Fruit fly (Drosophila melanogaster) whole organism, embryonic: ENCODE results near the gene Ptpmeg2.

Source experiments
- Aef1 ChIP-seq: fragments of 200-800 bp; sonication (Bioruptor generic); IDR thresholded peaks from 3 replicates; pipeline ENCODE4 v1.3.6; 2022; ENCODE audit warnings: missing biosample characterization, missing genetic modification characterization
- BEAF-32 ChIP-seq: fragments of 200-800 bp; sonication (Bioruptor generic); optimal IDR thresholded peaks from 3 replicates; lab custom pipeline; 2017; ENCODE audit warnings: missing biosample characterization, missing genetic modification characterization, mild to moderate bottlenecking, moderate library complexity, missing genetic modification reagents
- Bgb ChIP-seq: fragments of 200-800 bp; sonication (Bioruptor generic); IDR thresholded peaks from 2 replicates; pipeline ENCODE4 v1.3.6; 2022; ENCODE audit warnings: missing biosample characterization, missing genetic modification characterization; ENCODE audit not compliant: partially characterized antibody
- CG10267 ChIP-seq: fragments of 200-800 bp; sonication (Bioruptor generic); optimal IDR thresholded peaks from 2 replicates; lab custom pipeline; 2018; ENCODE audit warnings: missing biosample characterization, mild to moderate bottlenecking, missing genetic modification characterization, moderate library complexity
- CG11456 ChIP-seq: fragments of 200-800 bp; sonication (Bioruptor generic); IDR thresholded peaks from 3 replicates; pipeline ENCODE4 v1.3.6; 2022; ENCODE audit warnings: missing biosample characterization, missing genetic modification characterization
- CG13287 ChIP-seq: fragments of 200-800 bp; sonication (Bioruptor generic); IDR thresholded peaks from 2 replicates; pipeline ENCODE4 v1.3.6; 2022; ENCODE audit warnings: missing biosample characterization, missing genetic modification characterization; ENCODE audit not compliant: partially characterized antibody
- CG15601 ChIP-seq: fragments of 200-800 bp; sonication (Bioruptor generic); optimal IDR thresholded peaks from 3 replicates; lab custom pipeline; 2019; ENCODE audit warnings: missing biosample characterization, mild to moderate bottlenecking, missing genetic modification characterization, moderate library complexity
- CG16813 ChIP-seq: fragments of 200-800 bp; sonication (Bioruptor generic); IDR thresholded peaks from 3 replicates; pipeline ENCODE4 v1.3.6; 2022; ENCODE audit warnings: missing biosample characterization, missing genetic modification characterization; ENCODE audit not compliant: partially characterized antibody
- CG17186 ChIP-seq: fragments of 200-800 bp; sonication (Bioruptor generic); optimal IDR thresholded peaks from 3 replicates; lab custom pipeline; 2017; ENCODE audit warnings: missing biosample characterization, missing genetic modification reagents, missing genetic modification characterization
- CG2116 ChIP-seq: fragments of 200-800 bp; sonication (Bioruptor generic); optimal IDR thresholded peaks from 3 replicates; lab custom pipeline; 2018; ENCODE audit warnings: missing biosample characterization, mild to moderate bottlenecking, missing genetic modification characterization
- CG34224 ChIP-seq: fragments of 200-800 bp; sonication (Bioruptor generic); IDR thresholded peaks from 3 replicates; pipeline ENCODE4 v1.3.6; 2022; ENCODE audit warnings: missing biosample characterization, missing genetic modification characterization; ENCODE audit not compliant: partially characterized antibody
- CG3995 ChIP-seq: fragments of 200-800 bp; sonication (Bioruptor generic); optimal IDR thresholded peaks from 3 replicates; lab custom pipeline; 2016; ENCODE audit warnings: missing biosample characterization, missing genetic modification characterization
- CG42726 ChIP-seq: fragments of 200-800 bp; sonication (Bioruptor generic); IDR thresholded peaks from 2 replicates; pipeline ENCODE4 v1.3.6; 2022; ENCODE audit warnings: missing biosample characterization, missing genetic modification characterization; ENCODE audit not compliant: partially characterized antibody
- CG7963 ChIP-seq: fragments of 200-800 bp; sonication (Bioruptor generic); IDR thresholded peaks from 3 replicates; pipeline ENCODE4 v1.3.6; 2022; ENCODE audit warnings: missing biosample characterization, missing genetic modification characterization; ENCODE audit not compliant: partially characterized antibody
- CHES-1-like ChIP-seq: fragments of 200-800 bp; sonication (Bioruptor generic); optimal IDR thresholded peaks from 2 replicates; lab custom pipeline; 2016; ENCODE audit warnings: missing biosample characterization, missing genetic modification characterization
- Doc3 ChIP-seq: fragments of 200-800 bp; sonication (Bioruptor generic); IDR thresholded peaks from 3 replicates; pipeline ENCODE4 v1.3.6; 2022; ENCODE audit warnings: missing biosample characterization, missing genetic modification characterization; ENCODE audit not compliant: partially characterized antibody
- Dp ChIP-seq: fragments of 200-800 bp; sonication (Bioruptor generic); optimal IDR thresholded peaks from 2 replicates; lab custom pipeline; 2018; ENCODE audit warnings: missing biosample characterization, mild to moderate bottlenecking, missing genetic modification characterization, moderate library complexity
- Dref ChIP-seq: fragments of 200-800 bp; sonication (Bioruptor generic); IDR thresholded peaks from 2 replicates; pipeline ENCODE4 v1.3.6; 2022; ENCODE audit warnings: missing biosample characterization, missing genetic modification characterization
- E2f2 ChIP-seq: fragments of 200-800 bp; sonication (Bioruptor generic); IDR thresholded peaks from 2 replicates; pipeline ENCODE4 v1.3.6; 2022; ENCODE audit warnings: missing biosample characterization, missing genetic modification characterization
- Ets65A ChIP-seq: fragments of 200-800 bp; sonication (Bioruptor generic); peaks from one replicate; lab custom pipeline; 2016; ENCODE audit warnings: missing biosample characterization, missing genetic modification characterization
- Ets97D ChIP-seq: fragments of 200-800 bp; sonication (Bioruptor generic); optimal IDR thresholded peaks from 3 replicates; lab custom pipeline; 2016; ENCODE audit warnings: missing biosample characterization, missing genetic modification characterization
- Fer1 ChIP-seq: fragments of 200-800 bp; sonication (Bioruptor generic); optimal IDR thresholded peaks from 2 replicates; lab custom pipeline; 2017; ENCODE audit warnings: missing biosample characterization, mild to moderate bottlenecking, missing genetic modification characterization
- Fer3 ChIP-seq: fragments of 200-800 bp; sonication (Bioruptor generic); optimal IDR thresholded peaks from 2 replicates; lab custom pipeline; 2018; ENCODE audit warnings: missing biosample characterization, mild to moderate bottlenecking, missing genetic modification characterization, moderate library complexity
- HLH4C ChIP-seq: fragments of 200-800 bp; sonication (Bioruptor generic); IDR thresholded peaks from 3 replicates; pipeline ENCODE4 v1.3.6; 2022; ENCODE audit warnings: missing biosample characterization, missing genetic modification characterization; ENCODE audit not compliant: partially characterized antibody
- HmgZ ChIP-seq: fragments of 200-800 bp; sonication (Bioruptor generic); optimal IDR thresholded peaks from 2 replicates; lab custom pipeline; 2018; ENCODE audit warnings: missing biosample characterization, mild to moderate bottlenecking, missing genetic modification characterization
- MESR4 ChIP-seq: fragments of 200-800 bp; sonication (Bioruptor generic); optimal IDR thresholded peaks from 2 replicates; lab custom pipeline; 2018; ENCODE audit warnings: missing biosample characterization, mild to moderate bottlenecking, missing genetic modification characterization, moderate library complexity
- Med ChIP-seq: fragments of 200-800 bp; sonication (Bioruptor generic); peaks from one replicate; lab custom pipeline; 2016; ENCODE audit warnings: missing biosample characterization, missing genetic modification characterization, mild to moderate bottlenecking, inconsistent platforms, moderate library complexity
- Rfx ChIP-seq: fragments of 200-800 bp; sonication (Bioruptor generic); IDR thresholded peaks from 2 replicates; pipeline ENCODE4 v1.3.6; 2022; ENCODE audit warnings: missing biosample characterization, missing genetic modification characterization
- Scr ChIP-seq: fragments of 200-800 bp; sonication (Bioruptor generic); IDR thresholded peaks from 2 replicates; pipeline ENCODE4 v1.3.6; 2022; ENCODE audit warnings: missing biosample characterization, missing genetic modification characterization; ENCODE audit not compliant: partially characterized antibody
- Sox100B ChIP-seq: fragments of 200-800 bp; sonication (Bioruptor generic); optimal IDR thresholded peaks from 3 replicates; lab custom pipeline; 2018; ENCODE audit warnings: missing biosample characterization, mild to moderate bottlenecking, missing genetic modification characterization
- Sry-δ ChIP-seq: fragments of 200-800 bp; sonication (Bioruptor generic); optimal IDR thresholded peaks from 2 replicates; lab custom pipeline; 2016; ENCODE audit warnings: missing biosample characterization, missing genetic modification characterization
- ap ChIP-seq: fragments of 200-800 bp; sonication (Bioruptor generic); IDR thresholded peaks from 2 replicates; pipeline ENCODE4 v1.3.6; 2022; ENCODE audit warnings: missing biosample characterization, missing genetic modification characterization
- ato ChIP-seq: fragments of 200-800 bp; sonication (Bioruptor generic); IDR thresholded peaks from 2 replicates; pipeline ENCODE4 v1.3.6; 2022; ENCODE audit warnings: missing biosample characterization, missing genetic modification characterization; ENCODE audit not compliant: partially characterized antibody
- bbx ChIP-seq: fragments of 200-800 bp; sonication (Bioruptor generic); IDR thresholded peaks from 2 replicates; pipeline ENCODE4 v1.3.6; 2022; ENCODE audit warnings: missing biosample characterization, missing genetic modification characterization; ENCODE audit not compliant: partially characterized antibody
- chinmo ChIP-seq: fragments of 200-800 bp; sonication (Bioruptor generic); IDR thresholded peaks from 4 replicates; pipeline ENCODE4 v1.3.6; 2022; ENCODE audit warnings: missing biosample characterization, missing genetic modification characterization; ENCODE audit not compliant: partially characterized antibody
- dimm ChIP-seq: fragments of 200-800 bp; sonication (Bioruptor generic); IDR thresholded peaks from 2 replicates; pipeline ENCODE4 v1.3.6; 2022; ENCODE audit warnings: missing biosample characterization, missing genetic modification characterization
- hb ChIP-seq: fragments of 200-800 bp; sonication (Bioruptor generic); IDR thresholded peaks from 3 replicates; pipeline ENCODE4 v1.3.6; 2022; ENCODE audit warnings: missing biosample characterization, missing genetic modification characterization; ENCODE audit not compliant: partially characterized antibody
- lilli ChIP-seq: fragments of 200-800 bp; sonication (Bioruptor generic); optimal IDR thresholded peaks from 3 replicates; lab custom pipeline; 2016; ENCODE audit warnings: missing biosample characterization, missing genetic modification characterization
- nerfin-2 ChIP-seq: fragments of 200-800 bp; sonication (Bioruptor generic); IDR thresholded peaks from 2 replicates; pipeline ENCODE4 v1.3.6; 2022; ENCODE audit warnings: missing biosample characterization, missing genetic modification characterization; ENCODE audit not compliant: partially characterized antibody
- oc ChIP-seq: fragments of 200-800 bp; sonication (Bioruptor generic); optimal IDR thresholded peaks from 2 replicates; lab custom pipeline; 2018; ENCODE audit warnings: missing biosample characterization, mild to moderate bottlenecking, missing genetic modification characterization, moderate library complexity
- p53 ChIP-seq: fragments of 200-800 bp; sonication (Bioruptor generic); optimal IDR thresholded peaks from 2 replicates; lab custom pipeline; 2016; ENCODE audit warnings: missing biosample characterization, missing genetic modification characterization
- pan ChIP-seq, 4 experiments: fragments of >200 bp in 3 of 4; fragments of 200-800 bp in 1 of 4; sonication (Bioruptor generic) in 1 of 4; optimal IDR thresholded peaks in 3 of 4; IDR thresholded peaks in 1 of 4; 2 replicates each; pipeline versions ENCODE4 v1.3.6 to Lab custom; 2017 to 2022; ENCODE audit warnings: missing biosample characterization in 2 of 4, missing genetic modification characterization in 2 of 4, mixed read lengths in 1 of 4
- psq ChIP-seq: fragments of 200-800 bp; sonication (Bioruptor generic); optimal IDR thresholded peaks from 2 replicates; lab custom pipeline; 2017; ENCODE audit warnings: missing biosample characterization, missing genetic modification characterization
- pzg ChIP-seq: fragments of 200-800 bp; sonication (Bioruptor generic); optimal IDR thresholded peaks from 3 replicates; lab custom pipeline; 2018; ENCODE audit warnings: missing biosample characterization, mild to moderate bottlenecking, missing genetic modification characterization, moderate library complexity
- sens ChIP-seq: fragments of 200-800 bp; sonication (Bioruptor generic); peaks from one replicate; lab custom pipeline; 2016; ENCODE audit warnings: missing biosample characterization, missing genetic modification characterization
- slou ChIP-seq: fragments of 200-800 bp; sonication (Bioruptor generic); optimal IDR thresholded peaks from 3 replicates; lab custom pipeline; 2016; ENCODE audit warnings: missing biosample characterization, missing genetic modification characterization
- sr ChIP-seq: fragments of 200-800 bp; sonication (Bioruptor generic); IDR thresholded peaks from 3 replicates; pipeline ENCODE4 v1.3.6; 2022; ENCODE audit warnings: missing biosample characterization, missing genetic modification characterization
- stwl ChIP-seq: fragments of 200-800 bp; sonication (Bioruptor generic); optimal IDR thresholded peaks from 3 replicates; lab custom pipeline; 2018; ENCODE audit warnings: missing biosample characterization, mild to moderate bottlenecking, missing genetic modification characterization, moderate library complexity

The Ptpmeg2 gene

dm6 chrX:9605783-9606182 lies 53.2 kb downstream of the Ptpmeg2 start, which contains the start of gene Lst8 (continued):
- peak; percentile 82 for TF ChIP-seq CG13287 (GFP tag; lab: Robert Waterston, UW)
- TF ChIP-seq Sry-δ = peak; percentile 33
- peak; percentile 51; the same call in 1 of the 2 replicates for TF ChIP-seq ato (GFP tag; lab: Robert Waterston, UW)
- 0 out of 2 replicates have a peak, but pooled peaks have one; percentile 9 for TF ChIP-seq CG42726 (GFP tag; lab: Robert Waterston, UW)
- peak; percentile 89 for TF ChIP-seq CG10267 (tag; lab: Kevin White, UChicago)
- TF ChIP-seq Doc3 (GFP tag; lab: Robert Waterston, UW) = peak; percentile 54; the same call in 1 of the 3 replicates
- TF ChIP-seq CG2116 (GFP tag; lab: Kevin White, UChicago) = peak; percentile 26
- peak; percentile 38; the same call in 1 of the 3 replicates for TF ChIP-seq hb (GFP tag; lab: Robert Waterston, UW)
- TF ChIP-seq dimm = no peak
- peak; percentile 69 for TF ChIP-seq bbx (GFP tag; lab: Robert Waterston, UW)
- TF ChIP-seq Ets65A = peak; percentile 84
- no peak for TF ChIP-seq Fer3 (tag; lab: Kevin White, UChicago)
- peak; percentile 39; the same call in 1 of the 2 replicates for TF ChIP-seq Rfx (GFP tag; lab: Robert Waterston, UW)
- 0 out of 4 replicates have a peak, but pooled peaks have one; percentile 47 for TF ChIP-seq chinmo (GFP tag; lab: Robert Waterston, UW)
- no peak for TF ChIP-seq Sox100B
- no peak for TF ChIP-seq sr
- peak; percentile 50 for TF ChIP-seq Med (GFP tag; lab: Kevin White, UChicago)
- TF ChIP-seq Bgb (GFP tag; lab: Robert Waterston, UW) = peak; percentile 65
- peak; percentile 32 for TF ChIP-seq Ets97D (GFP tag; lab: Kevin White, UChicago)
- peak; percentile 22 for TF ChIP-seq HmgZ (tag; lab: Kevin White, UChicago)
- TF ChIP-seq CG34224 (GFP tag; lab: Robert Waterston, UW) = peak; percentile 75
- peak; percentile 2 for TF ChIP-seq Fer1 (GFP tag; lab: Kevin White, UChicago)
- peak; percentile 57; the same call in 1 of the 2 replicates for TF ChIP-seq nerfin-2 (GFP tag; lab: Robert Waterston, UW)
- TF ChIP-seq Dp = peak; percentile 78
- TF ChIP-seq CHES-1-like (GFP tag; lab: Kevin White, UChicago) = no peak
- TF ChIP-seq stwl (tag; lab: Kevin White, UChicago) = peak; percentile 69
- peak; percentile 23 for TF ChIP-seq lilli (GFP tag; lab: Kevin White, UChicago)
- TF ChIP-seq E2f2 = peak; percentile 86
- TF ChIP-seq CG7963 (GFP tag; lab: Robert Waterston, UW) = peak; percentile 68
- TF ChIP-seq Dref = peak; percentile 82
- TF ChIP-seq slou (GFP tag; lab: Kevin White, UChicago) = no peak
- peak; percentile 64 for TF ChIP-seq CG16813 (GFP tag; lab: Robert Waterston, UW)
- TF ChIP-seq CG15601 (tag; lab: Kevin White, UChicago) = no peak
- TF ChIP-seq oc (tag; lab: Kevin White, UChicago) = no peak
- peak; percentile 6 for TF ChIP-seq p53 (GFP tag; lab: Kevin White, UChicago)
- TF ChIP-seq Scr (GFP tag; lab: Robert Waterston, UW) = peak; percentile 69
- peak; percentile 18 for TF ChIP-seq CG17186 (GFP tag; lab: Kevin White, UChicago)
- no peak for TF ChIP-seq CG11456 (GFP tag; lab: Robert Waterston, UW)
- TF ChIP-seq Aef1 (GFP tag; lab: Robert Waterston, UW) = no peak
- TF ChIP-seq pzg (GFP tag; lab: Kevin White, UChicago) = peak; percentile 45
- peak; percentile 48 for TF ChIP-seq MESR4 (GFP tag; lab: Kevin White, UChicago)
- TF ChIP-seq psq (GFP tag; lab: Kevin White, UChicago) = no peak
- TF ChIP-seq BEAF-32 (GFP tag; lab: Kevin White, UChicago) = peak; percentile 56
- peak; percentile 79 for TF ChIP-seq sens
- TF ChIP-seq HLH4C (GFP tag; lab: Robert Waterston, UW) = peak; percentile 75
- TF ChIP-seq ap (GFP tag; lab: Robert Waterston, UW) = no peak
- peak; percentile 26 for TF ChIP-seq CG3995
- no peak for TF ChIP-seq pan (optimal IDR thresholded peaks at IDR 0.05; lab: Kevin White, UChicago)
- no peak for TF ChIP-seq pan (GFP tag; optimal IDR thresholded peaks at IDR 0.05 in 1 of 2, IDR thresholded peaks at IDR 0.05 in 1 of 2)
